Fruit fly (Drosophila melanogaster) whole organism, embryonic: ENCODE results near the gene Gem2.

ENCODE experiments used
- Ada2b ChIP-seq: fragments of 200-800 bp; sonication (Bioruptor generic); IDR thresholded peaks from 2 replicates; pipeline ENCODE4 v1.3.6; 2022; ENCODE audit warnings: missing biosample characterization, missing genetic modification characterization
- Awh ChIP-seq: fragments of 200-800 bp; sonication (Bioruptor generic); IDR thresholded peaks from 2 replicates; pipeline ENCODE4, ENCODE4 v1.3.6; 2022; ENCODE audit warnings: missing biosample characterization, missing genetic modification characterization
- CG11247 ChIP-seq: fragments of 200-800 bp; sonication (Bioruptor generic); IDR thresholded peaks from 2 replicates; pipeline ENCODE4 v1.3.6; 2022; ENCODE audit warnings: missing biosample characterization, missing genetic modification characterization
- CG12219 ChIP-seq: fragments of 200-800 bp; sonication (Bioruptor generic); optimal IDR thresholded peaks from 3 replicates; lab custom pipeline; 2018; ENCODE audit warnings: missing biosample characterization, mild to moderate bottlenecking, missing genetic modification characterization
- CG15269 ChIP-seq: fragments of 200-800 bp; sonication (Bioruptor generic); optimal IDR thresholded peaks from 2 replicates; lab custom pipeline; 2018; ENCODE audit warnings: missing biosample characterization, mild to moderate bottlenecking, missing genetic modification characterization, moderate library complexity
- CG16779 ChIP-seq: fragments of 200-800 bp; sonication (Bioruptor generic); IDR thresholded peaks from 2 replicates; pipeline ENCODE4 v1.3.6; 2022; ENCODE audit warnings: missing biosample characterization, missing genetic modification characterization
- CG17328 ChIP-seq: fragments of 200-800 bp; sonication (Bioruptor generic); IDR thresholded peaks from 2 replicates; pipeline ENCODE4 v1.3.6; 2022; ENCODE audit warnings: missing biosample characterization, missing genetic modification characterization
- CG17568 ChIP-seq: fragments of 200-800 bp; sonication (Bioruptor generic); optimal IDR thresholded peaks from 2 replicates; lab custom pipeline; 2018; ENCODE audit warnings: missing biosample characterization, mild to moderate bottlenecking, missing genetic modification characterization, moderate library complexity
- CG18599 ChIP-seq: fragments of 200-800 bp; sonication (Bioruptor generic); optimal IDR thresholded peaks from 3 replicates; lab custom pipeline; 2017; ENCODE audit warnings: missing biosample characterization, missing genetic modification characterization, mild to moderate bottlenecking, moderate library complexity, missing genetic modification reagents
- CG18764 ChIP-seq: fragments of 200-800 bp; sonication (Bioruptor generic); optimal IDR thresholded peaks from 3 replicates; lab custom pipeline; 2016; ENCODE audit warnings: missing biosample characterization, missing genetic modification characterization
- CG2116 ChIP-seq: fragments of 200-800 bp; sonication (Bioruptor generic); optimal IDR thresholded peaks from 3 replicates; lab custom pipeline; 2018; ENCODE audit warnings: missing biosample characterization, mild to moderate bottlenecking, missing genetic modification characterization
- CG2678 ChIP-seq: fragments of 200-800 bp; sonication (Bioruptor generic); optimal IDR thresholded peaks from 3 replicates; lab custom pipeline; 2019; ENCODE audit warnings: missing biosample characterization, mild to moderate bottlenecking, missing genetic modification characterization, moderate library complexity
- CG2875 ChIP-seq: fragments of 200-800 bp; sonication (Bioruptor generic); optimal IDR thresholded peaks from 2 replicates; lab custom pipeline; 2017; ENCODE audit warnings: missing biosample characterization, mild to moderate bottlenecking, missing genetic modification characterization, missing genetic modification reagents
- CG31224 ChIP-seq: fragments of 200-800 bp; sonication (Bioruptor generic); IDR thresholded peaks from 2 replicates; pipeline ENCODE4 v1.3.6; 2022; ENCODE audit warnings: missing biosample characterization, missing genetic modification characterization
- CG31365 ChIP-seq: fragments of 200-800 bp; sonication (Bioruptor generic); optimal IDR thresholded peaks from 2 replicates; lab custom pipeline; 2018; ENCODE audit warnings: missing biosample characterization, mild to moderate bottlenecking, missing genetic modification characterization
- CG32532 ChIP-seq: fragments of 200-800 bp; sonication (Bioruptor generic); IDR thresholded peaks from 2 replicates; pipeline ENCODE4 v1.3.6; 2022; ENCODE audit warnings: missing biosample characterization, missing genetic modification characterization
- CG34376 ChIP-seq: fragments of 200-800 bp; sonication (Bioruptor generic); optimal IDR thresholded peaks from 2 replicates; lab custom pipeline; 2018; ENCODE audit warnings: missing biosample characterization, mild to moderate bottlenecking, missing genetic modification characterization
- CG3838 ChIP-seq: fragments of 200-800 bp; sonication (Bioruptor generic); optimal IDR thresholded peaks from 3 replicates; lab custom pipeline; 2016; ENCODE audit warnings: missing biosample characterization, missing genetic modification characterization
- CG4730 ChIP-seq: fragments of 200-800 bp; sonication (Bioruptor generic); IDR thresholded peaks from 2 replicates; pipeline ENCODE4 v1.3.6; 2022; ENCODE audit warnings: missing biosample characterization, missing genetic modification characterization
- CG6254 ChIP-seq: fragments of 200-800 bp; sonication (Bioruptor generic); optimal IDR thresholded peaks from 3 replicates; lab custom pipeline; 2017; ENCODE audit warnings: mild to moderate bottlenecking, missing biosample characterization, missing genetic modification reagents, missing genetic modification characterization
- CG6813 ChIP-seq: fragments of 200-800 bp; sonication (Bioruptor generic); optimal IDR thresholded peaks from 2 replicates; lab custom pipeline; 2017; ENCODE audit warnings: missing biosample characterization, missing genetic modification characterization, mild to moderate bottlenecking, moderate library complexity, missing genetic modification reagents
- CG7839 ChIP-seq: fragments of 200-800 bp; sonication (Bioruptor generic); optimal IDR thresholded peaks from 3 replicates; lab custom pipeline; 2018; ENCODE audit warnings: missing biosample characterization, mild to moderate bottlenecking, missing genetic modification characterization, moderate library complexity
- CG9932 ChIP-seq: fragments of 200-800 bp; sonication (Bioruptor generic); IDR thresholded peaks from 2 replicates; pipeline ENCODE4 v1.3.6; 2022; ENCODE audit warnings: missing biosample characterization, missing genetic modification characterization
- Ets65A ChIP-seq: fragments of 200-800 bp; sonication (Bioruptor generic); peaks from one replicate; lab custom pipeline; 2016; ENCODE audit warnings: missing biosample characterization, missing genetic modification characterization
- Ets97D ChIP-seq: fragments of 200-800 bp; sonication (Bioruptor generic); optimal IDR thresholded peaks from 3 replicates; lab custom pipeline; 2016; ENCODE audit warnings: missing biosample characterization, missing genetic modification characterization
- HLHmδ ChIP-seq: fragments of 200-800 bp; sonication (Bioruptor generic); optimal IDR thresholded peaks from 2 replicates; lab custom pipeline; 2018; ENCODE audit warnings: missing biosample characterization, mild to moderate bottlenecking, missing genetic modification characterization, moderate library complexity
- Hmr ChIP-seq: fragments of 200-800 bp; sonication (Bioruptor generic); optimal IDR thresholded peaks from 3 replicates; lab custom pipeline; 2017; ENCODE audit warnings: mild to moderate bottlenecking, missing biosample characterization, missing genetic modification reagents, missing genetic modification characterization
- Hr3 ChIP-seq: fragments of 200-800 bp; sonication (Bioruptor generic); optimal IDR thresholded peaks from 3 replicates; lab custom pipeline; 2016; ENCODE audit warnings: missing biosample characterization, missing genetic modification characterization
- Jarid2 ChIP-seq: fragments of 200-800 bp; sonication (Bioruptor generic); optimal IDR thresholded peaks from 3 replicates; lab custom pipeline; 2017; ENCODE audit warnings: mild to moderate bottlenecking, missing biosample characterization, missing genetic modification reagents, missing genetic modification characterization
- Oaz ChIP-seq: fragments of 200-800 bp; sonication (Bioruptor generic); IDR thresholded peaks from 2 replicates; pipeline ENCODE4 v1.3.6; 2022; ENCODE audit warnings: missing biosample characterization, missing genetic modification characterization
- Side ChIP-seq: fragments of 200-800 bp; sonication (Bioruptor generic); optimal IDR thresholded peaks from 2 replicates; lab custom pipeline; 2016; ENCODE audit warnings: missing biosample characterization, missing genetic modification characterization
- Sox100B ChIP-seq: fragments of 200-800 bp; sonication (Bioruptor generic); optimal IDR thresholded peaks from 3 replicates; lab custom pipeline; 2018; ENCODE audit warnings: missing biosample characterization, mild to moderate bottlenecking, missing genetic modification characterization
- ac ChIP-seq: fragments of 200-800 bp; sonication (Bioruptor generic); optimal IDR thresholded peaks from 3 replicates; lab custom pipeline; 2017; ENCODE audit warnings: missing biosample characterization, mild to moderate bottlenecking, missing genetic modification characterization
- bab2 ChIP-seq: fragments of 200-800 bp; sonication (Bioruptor generic); optimal IDR thresholded peaks from 2 replicates; lab custom pipeline; 2016; ENCODE audit warnings: missing biosample characterization, missing genetic modification characterization
- chif ChIP-seq, 2 experiments: fragments of 200-800 bp; sonication (Bioruptor generic); optimal IDR thresholded peaks; 3 replicates each; lab custom pipeline; 2016; ENCODE audit warnings: missing biosample characterization in 2 of 2, missing genetic modification characterization in 2 of 2
- ci ChIP-seq: fragments of 200-800 bp; sonication (Bioruptor generic); IDR thresholded peaks from 3 replicates; pipeline ENCODE4 v1.3.6; 2022; ENCODE audit warnings: missing biosample characterization, missing genetic modification characterization
- dpn ChIP-seq, 2 experiments: fragments of 200-800 bp; sonication (Bioruptor generic); optimal IDR thresholded peaks; 3 replicates each; lab custom pipeline; 2016; ENCODE audit warnings: missing biosample characterization in 2 of 2, missing genetic modification characterization in 2 of 2
- ewg ChIP-seq: fragments of 200-800 bp; sonication (Bioruptor generic); optimal IDR thresholded peaks from 3 replicates; lab custom pipeline; 2017; ENCODE audit warnings: mild to moderate bottlenecking, missing biosample characterization, missing genetic modification reagents, missing genetic modification characterization
- gce ChIP-seq: fragments of 200-800 bp; sonication (Bioruptor generic); IDR thresholded peaks from 3 replicates; pipeline ENCODE4 v1.3.6; 2022; ENCODE audit warnings: missing biosample characterization, missing genetic modification characterization
- ham ChIP-seq: fragments of 200-800 bp; sonication (Bioruptor generic); IDR thresholded peaks from 2 replicates; pipeline ENCODE4 v1.3.6; 2022; ENCODE audit warnings: missing biosample characterization, missing genetic modification characterization
- ken ChIP-seq: fragments of 200-800 bp; sonication (Bioruptor generic); IDR thresholded peaks from 3 replicates; pipeline ENCODE4 v1.3.6; 2022; ENCODE audit warnings: missing biosample characterization, missing genetic modification characterization
- lov ChIP-seq, 2 experiments: fragments of 200-800 bp in 1 of 2; fragments of >200 bp in 1 of 2; sonication (Bioruptor generic) in 1 of 2; IDR thresholded peaks in 1 of 2; optimal IDR thresholded peaks in 1 of 2; 2 replicates in 1 of 2; 3 replicates in 1 of 2; pipeline versions ENCODE4 v1.3.6 to Lab custom; 2017 to 2022; ENCODE audit warnings: missing biosample characterization in 1 of 2, missing genetic modification characterization in 1 of 2
- luna ChIP-seq: fragments of 200-800 bp; sonication (Bioruptor generic); optimal IDR thresholded peaks from 2 replicates; lab custom pipeline; 2016; ENCODE audit warnings: missing biosample characterization, missing genetic modification characterization
- nerfin-1 ChIP-seq: fragments of 200-800 bp; sonication (Bioruptor generic); optimal IDR thresholded peaks from 3 replicates; lab custom pipeline; 2019; ENCODE audit warnings: missing biosample characterization, mild to moderate bottlenecking, missing genetic modification characterization, moderate library complexity
- onecut ChIP-seq: fragments of 200-800 bp; sonication (Bioruptor generic); IDR thresholded peaks from 2 replicates; pipeline ENCODE4 v1.3.6; 2022; ENCODE audit warnings: missing biosample characterization, missing genetic modification characterization
- prd ChIP-seq, 3 experiments: fragments of >200 bp in 2 of 3; fragments of 200-800 bp in 1 of 3; sonication (Bioruptor generic) in 1 of 3; optimal IDR thresholded peaks in 2 of 3; IDR thresholded peaks in 1 of 3; 2 replicates in 2 of 3; 3 replicates in 1 of 3; pipeline versions ENCODE4 v1.3.6 to Lab custom; 2017 to 2022; ENCODE audit warnings: missing biosample characterization in 1 of 3, missing genetic modification characterization in 1 of 3
- ranshi ChIP-seq: fragments of 200-800 bp; sonication (Bioruptor generic); IDR thresholded peaks from 2 replicates; pipeline ENCODE4 v1.3.6; 2022; ENCODE audit warnings: missing biosample characterization, missing genetic modification characterization
- wek ChIP-seq: fragments of 200-800 bp; sonication (Bioruptor generic); optimal IDR thresholded peaks from 3 replicates; lab custom pipeline; 2018; ENCODE audit warnings: missing biosample characterization, mild to moderate bottlenecking, missing genetic modification characterization, moderate library complexity
- zfh2 ChIP-seq: fragments of 200-800 bp; sonication (Bioruptor generic); optimal IDR thresholded peaks from 2 replicates; lab custom pipeline; 2016; ENCODE audit warnings: missing biosample characterization, missing genetic modification characterization

Gem2 gene

dm6 chr3L:19132586-19132985 lies 32.4 kb upstream of the Gem2 start (continued):
- TF ChIP-seq gce (GFP tag; lab: Robert Waterston, UW), result 0 out of 3 replicates have a peak, but pooled peaks have one; percentile 48
- TF ChIP-seq CG2678 (tag; lab: Kevin White, UChicago), result peak; percentile 8
- no peak for TF ChIP-seq dpn (GFP tag; optimal IDR thresholded peaks at IDR 0.05; lab: Kevin White, UChicago)
- TF ChIP-seq ranshi (GFP tag; lab: Robert Waterston, UW), result peak; percentile 45; the same call in 1 of the 2 replicates
- TF ChIP-seq Awh (GFP tag; lab: Robert Waterston, UW), result 0 out of 2 replicates have a peak, but pooled peaks have one; percentile 42
- peak; percentile 17 for TF ChIP-seq CG15269 (tag; lab: Kevin White, UChicago)
- no peak for TF ChIP-seq CG7839
- peak; percentile 2 for TF ChIP-seq Jarid2
- no peak for TF ChIP-seq bab2 (GFP tag; lab: Kevin White, UChicago)
- TF ChIP-seq Hmr (GFP tag; lab: Kevin White, UChicago), result peak; percentile 58
- TF ChIP-seq Ets65A (GFP tag; lab: Kevin White, UChicago), result peak; percentile 78
- no peak for TF ChIP-seq lov (optimal IDR thresholded peaks at IDR 0.05; lab: Kevin White, UChicago)
- TF ChIP-seq lov (GFP tag; IDR thresholded peaks at IDR 0.05; lab: Robert Waterston, UW), result peak; percentile 58; the same call in 1 of the 3 replicates
- peak; percentile 23 for TF ChIP-seq wek (GFP tag; lab: Kevin White, UChicago)
- TF ChIP-seq chif (GFP tag; optimal IDR thresholded peaks at IDR 0.05; lab: Kevin White, UChicago), result no peak
- 0 out of 2 replicates have a peak, but pooled peaks have one; percentile 13 for TF ChIP-seq CG16779
- peak; percentile 21 for TF ChIP-seq CG2875 (GFP tag; lab: Kevin White, UChicago)
- peak; percentile 24 for TF ChIP-seq ac (GFP tag; lab: Kevin White, UChicago)
- peak; percentile 43 for TF ChIP-seq CG6254 (GFP tag; lab: Kevin White, UChicago)
- peak; percentile 77 for TF ChIP-seq Ets97D (GFP tag; lab: Kevin White, UChicago)
- TF ChIP-seq ham, result no peak
- TF ChIP-seq luna (GFP tag; lab: Kevin White, UChicago), result no peak
- peak; percentile 13 for TF ChIP-seq ewg (GFP tag; lab: Kevin White, UChicago)
- TF ChIP-seq CG31365 (tag; lab: Kevin White, UChicago), result peak; percentile 27
- peak; percentile 19 for TF ChIP-seq HLHmδ (GFP tag; lab: Kevin White, UChicago)
- TF ChIP-seq CG12219 (GFP tag; lab: Kevin White, UChicago), result peak; percentile 35
- TF ChIP-seq CG31224 (GFP tag; lab: Robert Waterston, UW), result 0 out of 2 replicates have a peak, but pooled peaks have one; percentile 8
- peak; percentile 72 for TF ChIP-seq CG34376 (GFP tag; lab: Kevin White, UChicago)
- TF ChIP-seq CG2116, result no peak
- TF ChIP-seq Sox100B (GFP tag; lab: Kevin White, UChicago), result peak; percentile 13
- peak; percentile 0 for TF ChIP-seq CG17568 (GFP tag; lab: Kevin White, UChicago)
- TF ChIP-seq CG17328 (GFP tag; lab: Robert Waterston, UW), result peak; percentile 50; the same call in 1 of the 2 replicates
- TF ChIP-seq prd (optimal IDR thresholded peaks at IDR 0.05; lab: Kevin White, UChicago), result no peak
- peak; percentile 20; the same call in 1 of the 3 replicates for TF ChIP-seq prd (GFP tag; IDR thresholded peaks at IDR 0.05; lab: Robert Waterston, UW)
- peak; percentile 74 for TF ChIP-seq onecut (GFP tag; lab: Robert Waterston, UW)
- TF ChIP-seq zfh2, result no peak
- peak; percentile 78; the same call in 2 of the 3 replicates for TF ChIP-seq ci
- TF ChIP-seq CG18764 (GFP tag; lab: Kevin White, UChicago), result no peak
- TF ChIP-seq Oaz (GFP tag; lab: Robert Waterston, UW), result 0 out of 2 replicates have a peak, but pooled peaks have one; percentile 34
- TF ChIP-seq CG4730, result no peak
- TF ChIP-seq Hr3 (GFP tag; lab: Kevin White, UChicago), result no peak
- peak; percentile 36; the same call in 1 of the 2 replicates for TF ChIP-seq CG32532
- no peak for TF ChIP-seq Side (GFP tag; lab: Kevin White, UChicago)
- TF ChIP-seq ken (GFP tag; lab: Robert Waterston, UW), result no peak
- no peak for TF ChIP-seq CG3838 (GFP tag; lab: Kevin White, UChicago)
- peak; percentile 53 for TF ChIP-seq CG6813 (GFP tag; lab: Kevin White, UChicago)
- 0 out of 2 replicates have a peak, but pooled peaks have one; percentile 29 for TF ChIP-seq CG9932
- TF ChIP-seq CG18599 (GFP tag; lab: Kevin White, UChicago), result peak; percentile 71
- peak; percentile 28; the same call in 1 of the 2 replicates for TF ChIP-seq Ada2b (GFP tag; lab: Robert Waterston, UW)
- peak; percentile 13 for TF ChIP-seq nerfin-1 (tag; lab: Kevin White, UChicago)
- TF ChIP-seq CG11247 (GFP tag; lab: Robert Waterston, UW), result peak; percentile 45; the same call in 1 of the 2 replicates
